Worm (Caenorhabditis elegans): ENCODE measurements around the gene C37C3.12.

- TF ChIP-seq hnd-1 (tag; optimal IDR thresholded peaks at IDR 0.05) = no peak
- no peak for TF ChIP-seq hmbx-1 (tag; optimal IDR thresholded peaks at IDR 0.05)
- no peak for TF ChIP-seq ama-1 (optimal IDR thresholded peaks at IDR 0.05)
- no peak for TF ChIP-seq ceh-36 (tag; optimal IDR thresholded peaks at IDR 0.05)
- no peak for TF ChIP-seq pes-1 (GFP tag; IDR thresholded peaks at IDR 0.05)
- TF ChIP-seq B0310.2 (tag; optimal IDR thresholded peaks at IDR 0.05) = no peak
Measured at ce11 chrV:7854603-7855002, 15.2 kb upstream of the C37C3.12 start, which contains the start of the genes C37C3.9 and C37C3.18.
